Worm (Caenorhabditis elegans): ENCODE data around the gene mdmh-35.

- TF ChIP-seq unc-55 (GFP tag; optimal IDR thresholded peaks at IDR 0.05) (no peak), blmp-1 (tag; optimal IDR thresholded peaks at IDR 0.05; ENCODE audit: insufficient read depth) (no peak), fos-1 (tag; optimal IDR thresholded peaks at IDR 0.05) (no peak), ztf-11 (tag; optimal IDR thresholded peaks at IDR 0.05) (no peak), unc-39 (tag; optimal IDR thresholded peaks at IDR 0.05) (no peak), alr-1 (tag; optimal IDR thresholded peaks at IDR 0.05) (no peak), elt-3 (tag; optimal IDR thresholded peaks at IDR 0.05) (no peak), lin-39 (tag; optimal IDR thresholded peaks at IDR 0.05) (no peak)
Observed at ce11 chrII:7863480-7864125, 8.1 kb upstream of the mdmh-35 start.

Measured in whole organism, L2 larva.